Fruit fly (Drosophila melanogaster) whole organism, pupa: ENCODE data around the gene TH1.

Source experiments
- CG12605 ChIP-seq: fragments of 200-800 bp; sonication (Bioruptor generic); IDR thresholded peaks from 2 replicates; pipeline ENCODE4 v1.3.6; 2022; ENCODE audit warnings: missing biosample characterization, missing genetic modification characterization
- CG13204 ChIP-seq: fragments of 200-800 bp; sonication (Bioruptor generic); optimal IDR thresholded peaks from 2 replicates; lab custom pipeline; 2018; ENCODE audit warnings: missing biosample characterization, mild to moderate bottlenecking, missing genetic modification characterization, moderate library complexity
- CG15710 ChIP-seq: fragments of 200-800 bp; sonication (Bioruptor generic); optimal IDR thresholded peaks from 2 replicates; lab custom pipeline; 2018; ENCODE audit warnings: missing biosample characterization, mild to moderate bottlenecking, missing genetic modification characterization, moderate library complexity
- CG32121 ChIP-seq: fragments of 200-800 bp; sonication (Bioruptor generic); IDR thresholded peaks from 2 replicates; pipeline ENCODE4 v1.3.6; 2022; ENCODE audit warnings: missing biosample characterization, missing genetic modification characterization
- CG8159 ChIP-seq: fragments of 200-800 bp; sonication (Bioruptor generic); optimal IDR thresholded peaks from 3 replicates; lab custom pipeline; 2018; ENCODE audit warnings: missing biosample characterization, mild to moderate bottlenecking, missing genetic modification characterization, moderate library complexity
- CG9948 ChIP-seq: fragments of 200-800 bp; sonication (Bioruptor generic); optimal IDR thresholded peaks from 2 replicates; lab custom pipeline; 2018; ENCODE audit warnings: missing biosample characterization, mild to moderate bottlenecking, missing genetic modification characterization, moderate library complexity
- D1 ChIP-seq: fragments of 200-800 bp; sonication (Bioruptor generic); optimal IDR thresholded peaks from 2 replicates; lab custom pipeline; 2018; ENCODE audit warnings: missing biosample characterization, mild to moderate bottlenecking, missing genetic modification characterization, moderate library complexity
- EcR ChIP-seq: fragments of 200-800 bp; sonication (Bioruptor generic); optimal IDR thresholded peaks from 3 replicates; lab custom pipeline; 2019; ENCODE audit warnings: missing biosample characterization, missing genetic modification characterization, mild to moderate bottlenecking, moderate library complexity, missing genetic modification reagents
- Pif1A ChIP-seq: fragments of 200-800 bp; sonication (Bioruptor generic); optimal IDR thresholded peaks from 3 replicates; lab custom pipeline; 2016; ENCODE audit warnings: missing biosample characterization, missing genetic modification characterization
- Pif1B ChIP-seq: fragments of 200-800 bp; sonication (Bioruptor generic); optimal IDR thresholded peaks from 3 replicates; lab custom pipeline; 2016; ENCODE audit warnings: missing biosample characterization, missing genetic modification characterization
- gl ChIP-seq: fragments of 200-800 bp; sonication (Bioruptor generic); optimal IDR thresholded peaks from 2 replicates; lab custom pipeline; 2018; ENCODE audit warnings: missing biosample characterization, mild to moderate bottlenecking, missing genetic modification characterization

- TF ChIP-seq CG15710 (no peak), CG12605 (GFP tag; lab: Robert Waterston, UW) (no peak), Pif1A (GFP tag; lab: Kevin White, UChicago) (no peak), CG32121 (GFP tag; lab: Robert Waterston, UW) (no peak), CG8159 (tag; lab: Kevin White, UChicago) (no peak), CG13204 (GFP tag; lab: Kevin White, UChicago) (no peak), Pif1B (GFP tag; lab: Kevin White, UChicago) (no peak), CG9948 (tag; lab: Kevin White, UChicago) (no peak), D1 (tag; lab: Kevin White, UChicago) (no peak), EcR (GFP tag; lab: Kevin White, UChicago) (no peak), gl (tag; lab: Kevin White, UChicago) (no peak)
Measured at dm6 chrX:16368585-16368984, 22.7 kb downstream of the TH1 start.
